Worm (Caenorhabditis elegans): ENCODE data around the gene M04G7.1.
A peak's percentile ranks its signal among the peaks of the same experiment; 100 is the strongest.

M04G7.1 gene

ce11 chrIV:455484-455883, at the start of gene M04G7.1:
Gene M04G7.1, plus strand, starts transcription at chrIV:455784.
- TF ChIP-seq ref-2 (tag; optimal IDR thresholded peaks at IDR 0.05) (no peak), tbx-7 (tag; optimal IDR thresholded peaks at IDR 0.05) (no peak), unc-86 (tag; optimal IDR thresholded peaks at IDR 0.05) (no peak), ceh-18 (tag; optimal IDR thresholded peaks at IDR 0.05) (no peak), Y22D7AL.16 (tag; optimal IDR thresholded peaks at IDR 0.05) (no peak), fkh-10 (GFP tag; optimal IDR thresholded peaks at IDR 0.05) (no peak), dve-1 (tag; optimal IDR thresholded peaks at IDR 0.05) (no peak), ceh-19 (GFP tag; optimal IDR thresholded peaks at IDR 0.05) (no peak), syd-9 (tag; optimal IDR thresholded peaks at IDR 0.05) (no peak), ceh-31 (tag; optimal IDR thresholded peaks at IDR 0.05) (no peak), ceh-48 (tag; optimal IDR thresholded peaks at IDR 0.05) (no peak), pros-1 (tag; optimal IDR thresholded peaks at IDR 0.05) (no peak), hlh-13 (GFP tag; optimal IDR thresholded peaks at IDR 0.05) (no peak), ztf-16 (tag; optimal IDR thresholded peaks at IDR 0.05) (no peak), pag-3 (tag; optimal IDR thresholded peaks at IDR 0.05; ENCODE audit: borderline replicate concordance) (no peak)

ce11 chrIV:408892-409291, 46.7 kb upstream of the M04G7.1 start:
- TF ChIP-seq C38D4.7 (GFP tag; optimal IDR thresholded peaks at IDR 0.05) (no peak), lim-6 (tag; optimal IDR thresholded peaks at IDR 0.05) (no peak), eyg-1 (tag; optimal IDR thresholded peaks at IDR 0.05) (no peak), unc-86 (tag; optimal IDR thresholded peaks at IDR 0.05) (no peak), fkh-6 (tag; optimal IDR thresholded peaks at IDR 0.05) (no peak), hlh-8 (tag; optimal IDR thresholded peaks at IDR 0.05) (no peak), sox-4 (tag; optimal IDR thresholded peaks at IDR 0.05) (no peak), hlh-15 (tag; optimal IDR thresholded peaks at IDR 0.05) (no peak), hlh-30 (tag; optimal IDR thresholded peaks at IDR 0.05; ENCODE audit: insufficient read depth) (no peak)

ce11 chrIV:409935-410334, 45.6 kb upstream of the M04G7.1 start, which contains the start of gene kgb-1:
Gene kgb-1, minus strand, starts transcription at chrIV:410035.
- TF ChIP-seq ceh-9 (tag; optimal IDR thresholded peaks at IDR 0.05): no peak
- no peak for TF ChIP-seq fax-1 (tag; optimal IDR thresholded peaks at IDR 0.05)
- TF ChIP-seq ttx-3 (tag; optimal IDR thresholded peaks at IDR 0.05): no peak
- TF ChIP-seq hlh-6 (tag; optimal IDR thresholded peaks at IDR 0.05): no peak
- no peak for TF ChIP-seq pha-2 (tag; optimal IDR thresholded peaks at IDR 0.05)
- TF ChIP-seq sdc-2 (tag; optimal IDR thresholded peaks at IDR 0.05): no peak
- TF ChIP-seq unc-86 (tag; optimal IDR thresholded peaks at IDR 0.05): no peak
- no peak for TF ChIP-seq ceh-18 (tag; optimal IDR thresholded peaks at IDR 0.05)
- no peak for TF ChIP-seq ceh-6 (GFP tag; optimal IDR thresholded peaks at IDR 0.05)
- no peak for TF ChIP-seq K02D7.2 (tag; optimal IDR thresholded peaks at IDR 0.05)
- no peak for TF ChIP-seq madf-2 (tag; optimal IDR thresholded peaks at IDR 0.05)
- no peak for TF ChIP-seq unc-3 (GFP tag; conservative IDR thresholded peaks at IDR 0.05)
- TF ChIP-seq unc-3 (tag; optimal IDR thresholded peaks at IDR 0.05): no peak
- no peak for TF ChIP-seq unc-55 (GFP tag; optimal IDR thresholded peaks at IDR 0.05)
- TF ChIP-seq ceh-19 (GFP tag; optimal IDR thresholded peaks at IDR 0.05): no peak
- TF ChIP-seq ceh-31 (tag; optimal IDR thresholded peaks at IDR 0.05): no peak

ce11 chrIV:410420-410891, 45.1 kb upstream of the M04G7.1 start, which contains the start of gene T07A9.12:
Gene T07A9.12, plus strand, starts transcription at chrIV:410867.
- TF ChIP-seq ceh-9 (tag; optimal IDR thresholded peaks at IDR 0.05) (no peak), nfya-1 (tag; optimal IDR thresholded peaks at IDR 0.05) (peak; percentile 70), C08G9.2 (tag; optimal IDR thresholded peaks at IDR 0.05) (peak; percentile 89), ref-2 (tag; optimal IDR thresholded peaks at IDR 0.05) (peak; percentile 90), K09A11.1 (tag; optimal IDR thresholded peaks at IDR 0.05; ENCODE audit: insufficient read depth) (peak; percentile 46), pag-3 (tag; optimal IDR thresholded peaks at IDR 0.05; ENCODE audit: borderline replicate concordance) (peak; percentile 62), elt-4 (tag; optimal IDR thresholded peaks at IDR 0.05) (no peak), pha-4 (tag; optimal IDR thresholded peaks at IDR 0.05) (no peak), eyg-1 (tag; optimal IDR thresholded peaks at IDR 0.05) (no peak), lim-6 (tag; optimal IDR thresholded peaks at IDR 0.05) (peak; percentile 77), ceh-30 (tag; optimal IDR thresholded peaks at IDR 0.05) (no peak), ceh-18 (tag; optimal IDR thresholded peaks at IDR 0.05) (peak; percentile 50), pat-9 (tag; optimal IDR thresholded peaks at IDR 0.05) (no peak), hlh-15 (tag; optimal IDR thresholded peaks at IDR 0.05) (peak; percentile 62), ztf-16 (tag; optimal IDR thresholded peaks at IDR 0.05) (peak; percentile 37), ceh-19 (GFP tag; optimal IDR thresholded peaks at IDR 0.05) (peak; percentile 26), K02D7.2 (tag; optimal IDR thresholded peaks at IDR 0.05) (no peak), hlh-30 (tag; optimal IDR thresholded peaks at IDR 0.05; ENCODE audit: insufficient read depth) (no peak), unc-86 (tag; optimal IDR thresholded peaks at IDR 0.05) (peak; percentile 56), pqm-1 (tag; optimal IDR thresholded peaks at IDR 0.05) (peak; percentile 78), unc-55 (GFP tag; optimal IDR thresholded peaks at IDR 0.05) (peak; percentile 19), sdc-2 (tag; optimal IDR thresholded peaks at IDR 0.05) (no peak), F13H6.1 (tag; optimal IDR thresholded peaks at IDR 0.05) (peak; percentile 87), gmeb-2 (tag; optimal IDR thresholded peaks at IDR 0.05) (no peak), madf-2 (tag; optimal IDR thresholded peaks at IDR 0.05) (peak; percentile 57)

All from whole organism, late embryonic.